Worm (Caenorhabditis elegans) whole organism, L1 larva: ENCODE measurements around the gene T22C8.6.

Experiments
- alr-1 ChIP-seq: fragments of 200-800 bp; sonication (Bioruptor generic); optimal IDR thresholded peaks from 2 replicates; lab custom pipeline; 2018; ENCODE audit warnings: borderline replicate concordance, mild to moderate bottlenecking, missing genetic modification characterization, missing compliant biosample characterization
- fkh-8 ChIP-seq: sonication (generic microtip); optimal IDR thresholded peaks from 2 replicates; lab custom pipeline; 2016; ENCODE audit warnings: mild to moderate bottlenecking, missing genetic modification characterization, missing compliant biosample characterization
- lin-35 ChIP-seq, 2 experiments: fragments of 150-350 bp; optimal IDR thresholded peaks; 2 replicates each; lab custom pipeline; 2014; ENCODE audit warnings: missing biosample characterization in 2 of 2, missing genetic modification characterization in 2 of 2, missing genetic modification reagents in 2 of 2
- pqm-1 ChIP-seq: sonication (generic microtip); optimal IDR thresholded peaks from 3 replicates; lab custom pipeline; 2017; ENCODE audit warnings: missing biosample characterization, missing genetic modification characterization
- tlp-1 ChIP-seq: fragments of 150-350 bp; optimal IDR thresholded peaks from 2 replicates; lab custom pipeline; 2014; ENCODE audit warnings: missing biosample characterization, missing genetic modification characterization

DNA sequence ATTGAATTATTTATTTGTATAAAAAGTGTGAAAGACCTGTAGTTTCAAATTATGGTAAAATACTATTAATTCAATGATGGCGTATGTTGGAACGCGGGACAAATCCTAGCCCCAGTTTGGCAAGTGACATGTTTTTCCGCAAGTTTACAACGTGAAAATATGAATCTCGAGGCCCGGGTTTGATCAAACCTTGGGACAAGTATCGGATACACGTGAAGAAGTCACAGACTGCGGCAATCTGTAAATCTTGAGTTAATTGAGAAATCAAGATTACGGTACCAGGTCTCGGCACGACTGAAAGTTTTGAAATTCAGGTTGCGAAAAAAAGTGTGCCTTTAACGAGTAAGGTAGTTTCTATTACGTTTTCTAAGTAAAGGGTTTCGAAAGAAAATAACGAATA lies 47.0 kb downstream of the T22C8.6 start:
- no peak for TF ChIP-seq tlp-1 (tag; lab: Kevin White, UChicago)
- no peak for TF ChIP-seq fkh-8 (tag; lab: Kevin White, UChicago)
- no peak for TF ChIP-seq alr-1 (tag; lab: Kevin White, UChicago)
- TF ChIP-seq pqm-1 (tag; lab: Kevin White, UChicago) = no peak
- no peak for TF ChIP-seq lin-35 (GFP tag; optimal IDR thresholded peaks at IDR 0.05; lab: Kevin White, UChicago)
